Fruit fly (Drosophila melanogaster) whole organism: ENCODE data around the gene Amacr.

Source experiments
- CG8478 ChIP-seq: fragments of >200 bp; optimal IDR thresholded peaks from 2 replicates; lab custom pipeline; 2018; ENCODE audit warnings: inconsistent platforms
- Dll ChIP-seq: fragments of >200 bp; optimal IDR thresholded peaks from 2 replicates; lab custom pipeline; 2017
- EcR ChIP-seq, 2 experiments: fragments of >200 bp; optimal IDR thresholded peaks; 2 replicates each; lab custom pipeline; 2017; ENCODE audit warnings: missing biosample characterization in 2 of 2, missing genetic modification characterization in 2 of 2, missing genetic modification reagents in 2 of 2
- pan ChIP-seq: fragments of >200 bp; optimal IDR thresholded peaks from 2 replicates; lab custom pipeline; 2017
- psq ChIP-seq: fragments of >200 bp; optimal IDR thresholded peaks from 2 replicates; lab custom pipeline; 2017
- usp ChIP-seq: fragments of >200 bp; optimal IDR thresholded peaks from 2 replicates; lab custom pipeline; 2017; ENCODE audit warnings: missing biosample characterization, missing genetic modification characterization, mixed read lengths

The Amacr gene

dm6 chr2L:20788050-20788449, 35.9 kb upstream of the Amacr start:
- no peak for TF ChIP-seq psq
- no peak for TF ChIP-seq usp
- TF ChIP-seq EcR (GFP tag; optimal IDR thresholded peaks at IDR 0.05; lab: Kevin White, UChicago) = no peak
- TF ChIP-seq CG8478 (lab: Kevin White, UChicago) = no peak
- no peak for TF ChIP-seq Dll (lab: Kevin White, UChicago)
- TF ChIP-seq pan = no peak

dm6 chr2L:20787271-20787791, 35.2 kb upstream of the Amacr start, which contains the start of gene Pomp:
Gene Pomp (plus strand): TSS chr2L:20787656.
- TF ChIP-seq Dll (lab: Kevin White, UChicago) (no peak), EcR (GFP tag; optimal IDR thresholded peaks at IDR 0.05; lab: Kevin White, UChicago) (no peak), CG8478 (lab: Kevin White, UChicago) (no peak), psq (peak; percentile 24), usp (no peak), pan (peak; percentile 78)

DNA sequence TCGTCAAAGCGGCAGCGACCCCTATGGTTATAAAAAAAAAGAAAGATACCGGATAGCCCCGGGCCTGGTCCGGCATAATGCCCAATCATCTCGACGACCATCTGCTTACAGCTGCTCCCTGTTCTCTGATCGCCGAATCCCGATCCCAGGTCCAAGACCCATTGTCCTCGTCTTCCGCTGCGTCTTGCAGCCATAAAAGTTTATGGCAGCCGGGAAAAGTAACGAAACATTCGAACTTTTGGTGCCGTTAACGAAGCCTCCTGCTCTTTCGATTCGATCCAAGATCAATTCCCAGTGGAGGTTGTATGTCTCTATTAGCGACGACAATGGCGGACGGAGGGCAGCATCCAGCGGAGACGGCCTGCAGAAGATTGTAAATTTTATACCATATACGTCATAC, 33.2 kb upstream of the Amacr start:
- TF ChIP-seq usp (no peak), psq (no peak), pan (no peak), EcR (GFP tag; optimal IDR thresholded peaks at IDR 0.05; lab: Kevin White, UChicago) (no peak)

DNA sequence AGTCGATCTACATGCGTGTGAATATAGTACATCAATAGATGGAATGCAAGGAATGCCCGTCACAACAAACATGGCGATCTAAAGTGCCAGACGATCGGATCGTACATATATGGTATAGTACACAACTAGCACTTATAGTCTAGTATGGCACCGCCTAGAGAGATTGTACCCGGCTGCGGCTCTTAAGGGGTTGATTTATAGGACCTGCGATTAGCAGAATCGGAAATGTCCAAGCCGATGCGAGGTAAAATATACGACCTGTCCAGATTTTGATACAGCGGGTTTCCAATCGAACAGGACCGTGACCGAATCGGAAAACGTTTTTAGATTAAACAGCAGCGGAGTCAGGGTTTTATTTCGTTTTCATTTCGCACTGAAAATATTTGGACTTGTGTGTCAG, 31.8 kb upstream of the Amacr start:
- TF ChIP-seq pan (no peak), psq (no peak)

- peak; percentile 55 for TF ChIP-seq Dll (lab: Kevin White, UChicago)
- TF ChIP-seq CG8478 (lab: Kevin White, UChicago) = no peak
Observed at dm6 chr2L:20783044-20783443, 30.9 kb upstream of the Amacr start.

DNA sequence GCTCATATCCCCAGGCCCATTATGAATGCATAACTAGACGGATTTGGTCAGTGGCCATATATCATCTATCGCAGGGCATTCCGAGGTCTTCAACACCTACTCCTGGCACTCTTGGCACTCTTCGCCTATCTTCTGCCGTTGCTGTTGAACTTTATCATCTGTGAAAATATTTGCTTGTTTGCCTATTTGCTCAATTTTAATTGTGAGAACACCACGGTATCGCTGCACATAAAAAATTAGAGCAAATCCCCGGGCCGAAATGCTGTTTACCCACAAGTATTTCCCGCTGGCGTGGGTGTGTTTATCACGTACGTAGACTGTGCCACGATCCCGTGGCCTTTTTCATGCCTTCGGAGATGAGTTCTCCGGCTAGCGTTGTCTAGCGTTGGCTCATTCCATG, 28.6 kb upstream of the Amacr start:
- no peak for TF ChIP-seq psq
- no peak for TF ChIP-seq EcR (GFP tag; optimal IDR thresholded peaks at IDR 0.05; lab: Kevin White, UChicago)
- no peak for TF ChIP-seq pan
- no peak for TF ChIP-seq usp
- no peak for TF ChIP-seq Dll (lab: Kevin White, UChicago)
- no peak for TF ChIP-seq CG8478 (lab: Kevin White, UChicago)

DNA sequence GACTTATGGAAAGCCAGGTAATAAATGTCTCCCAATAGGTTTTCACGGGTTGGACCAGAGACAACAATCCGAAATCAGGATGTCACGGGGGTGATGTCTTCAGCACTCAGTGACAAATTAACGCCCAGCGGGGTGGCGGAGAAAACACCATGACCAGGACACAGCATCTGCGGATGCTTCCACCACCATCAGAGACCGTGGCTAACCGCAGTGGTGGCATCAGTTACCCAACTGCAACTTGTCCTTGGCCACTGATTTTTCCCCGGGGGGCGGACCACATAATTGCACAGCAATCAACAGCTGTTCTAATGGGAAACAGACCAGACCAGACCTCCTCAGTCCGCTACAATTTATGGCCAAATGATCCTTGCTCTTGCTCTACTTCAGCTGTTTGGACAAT, 26.2 kb upstream of the Amacr start:
- TF ChIP-seq psq (no peak), CG8478 (lab: Kevin White, UChicago) (no peak), usp (no peak), Dll (lab: Kevin White, UChicago) (no peak), EcR (GFP tag; optimal IDR thresholded peaks at IDR 0.05; lab: Kevin White, UChicago) (no peak), pan (no peak)

DNA sequence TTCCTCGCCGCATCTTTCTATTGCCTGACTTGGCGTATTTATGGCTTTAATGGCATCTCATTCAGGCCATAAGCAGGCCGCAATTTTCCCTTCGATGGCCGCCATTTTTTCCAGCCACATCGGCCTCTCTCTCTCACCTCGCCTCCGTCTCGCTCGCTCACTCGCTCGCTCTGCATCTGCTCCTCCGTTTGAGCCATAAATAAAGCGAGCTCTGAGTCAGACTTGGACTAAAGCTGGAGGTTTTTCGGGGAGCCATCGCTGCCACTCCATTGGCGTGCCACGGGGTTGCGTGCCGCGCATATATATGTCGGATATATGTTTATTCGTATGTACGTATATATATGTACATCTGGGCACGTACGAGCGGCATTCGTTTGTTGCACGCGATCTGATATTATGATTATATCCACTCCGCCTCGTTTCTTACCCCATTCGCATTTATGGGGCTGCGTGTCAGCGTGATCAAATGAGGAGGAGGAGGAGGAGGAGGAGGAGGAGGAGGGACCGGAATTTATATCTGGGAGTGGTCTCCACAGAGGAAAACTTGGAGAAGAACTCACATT, 24.9 kb upstream of the Amacr start:
- no peak for TF ChIP-seq psq
- no peak for TF ChIP-seq usp
- TF ChIP-seq EcR (GFP tag; optimal IDR thresholded peaks at IDR 0.05; lab: Kevin White, UChicago) = no peak
- no peak for TF ChIP-seq CG8478 (lab: Kevin White, UChicago)
- TF ChIP-seq Dll (lab: Kevin White, UChicago) = no peak
- TF ChIP-seq pan = no peak

dm6 chr2L:20775941-20776340, 23.8 kb upstream of the Amacr start:
- TF ChIP-seq psq (no peak), pan (no peak), Dll (lab: Kevin White, UChicago) (no peak), EcR (GFP tag; optimal IDR thresholded peaks at IDR 0.05; lab: Kevin White, UChicago) (no peak), usp (no peak), CG8478 (lab: Kevin White, UChicago) (no peak)

- TF ChIP-seq CG8478 (lab: Kevin White, UChicago) = no peak
- no peak for TF ChIP-seq pan
- no peak for TF ChIP-seq EcR (GFP tag; optimal IDR thresholded peaks at IDR 0.05; lab: Kevin White, UChicago)
- TF ChIP-seq Dll (lab: Kevin White, UChicago) = no peak
- no peak for TF ChIP-seq usp
- TF ChIP-seq psq = no peak
Observed at dm6 chr2L:20774464-20774863, 22.3 kb upstream of the Amacr start.

DNA sequence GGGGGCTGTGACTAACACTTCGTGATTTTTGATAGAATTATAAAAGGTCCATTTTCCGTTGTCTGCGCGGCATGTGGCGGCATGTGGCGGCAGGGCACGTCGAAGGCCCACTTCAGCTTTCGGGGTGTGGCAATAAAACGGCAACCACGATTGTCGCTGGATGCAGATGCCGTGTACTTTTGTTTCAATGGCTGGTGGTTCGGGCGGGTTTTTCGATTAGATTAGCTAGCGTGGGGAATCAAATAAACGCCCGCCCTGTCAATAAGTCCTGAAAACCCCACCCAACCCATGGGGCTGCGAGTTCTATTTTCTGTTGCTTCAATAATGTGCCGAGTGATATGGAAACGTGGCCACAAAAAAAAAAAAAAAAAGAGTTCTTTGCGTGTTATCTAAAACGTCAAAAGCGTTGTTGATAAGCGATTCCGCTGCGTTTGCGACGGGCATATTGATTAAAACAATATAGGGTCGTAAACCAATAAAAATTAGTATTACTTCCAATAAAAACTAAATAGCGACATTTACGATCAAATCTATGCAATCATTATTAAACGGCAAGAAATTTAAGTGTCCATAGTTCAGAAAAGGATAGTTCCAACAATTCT, 21.4 kb upstream of the Amacr start:
- TF ChIP-seq psq (no peak), Dll (lab: Kevin White, UChicago) (no peak), usp (no peak), pan (no peak), CG8478 (lab: Kevin White, UChicago) (no peak), EcR (GFP tag; optimal IDR thresholded peaks at IDR 0.05; lab: Kevin White, UChicago) (no peak)

DNA sequence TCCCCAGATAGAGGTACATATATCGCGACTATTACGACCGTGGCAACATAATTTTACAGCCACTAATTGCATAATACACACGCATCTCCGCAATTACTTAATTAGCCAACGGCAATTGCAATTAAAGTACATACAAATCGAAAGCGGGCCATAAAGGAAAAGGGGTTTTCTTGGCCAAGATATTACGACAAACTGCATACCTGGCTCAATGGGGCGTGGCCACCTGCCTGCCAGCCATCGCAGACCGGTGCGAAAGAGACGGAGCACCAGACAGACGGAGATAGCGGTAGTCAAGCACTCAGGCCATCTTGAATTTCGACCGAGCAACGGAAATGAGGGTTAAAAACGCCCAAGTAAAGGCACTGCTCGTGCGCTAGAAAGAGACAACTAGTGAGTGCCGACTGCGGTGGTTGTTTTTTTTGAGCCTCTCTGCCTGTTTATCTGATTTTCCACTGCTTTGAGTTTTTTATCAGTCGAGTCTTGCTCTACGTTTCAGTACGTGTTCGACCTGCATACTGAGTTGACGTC, 18.2 kb upstream of the Amacr start, which contains the start of gene cad:
Gene cad (plus strand): TSS at position 490 of the 528 bp plus-strand sequence.
- TF ChIP-seq CG8478 (lab: Kevin White, UChicago) = peak; percentile 97
- TF ChIP-seq pan = no peak
- TF ChIP-seq Dll (lab: Kevin White, UChicago) = peak; percentile 30

dm6 chr2L:20768568-20769071, 16.5 kb upstream of the Amacr start:
- TF ChIP-seq EcR (GFP tag; optimal IDR thresholded peaks at IDR 0.05; lab: Kevin White, UChicago) (no peak), CG8478 (lab: Kevin White, UChicago) (no peak), psq (no peak), usp (no peak), pan (no peak), Dll (lab: Kevin White, UChicago) (no peak)
